Worm (Caenorhabditis elegans) whole organism, young adult: ENCODE measurements around the gene lron-1.

Source experiments
- B0019.2 ChIP-seq: fragments of 200-800 bp; sonication (Bioruptor generic); conservative IDR thresholded peaks from 2 replicates; pipeline ENCODE4 v1.3.6; 2022; ENCODE audit warnings: missing genetic modification reagents, missing genetic modification characterization, missing compliant biosample characterization
- B0261.1 ChIP-seq: sonication (generic microtip); optimal IDR thresholded peaks from 2 replicates; lab custom pipeline; 2016; ENCODE audit warnings: mild to moderate bottlenecking, missing genetic modification characterization, moderate library complexity, missing compliant biosample characterization
- B0336.3 ChIP-seq: fragments of 200-800 bp; sonication (Bioruptor generic); IDR thresholded peaks from 2 replicates; pipeline ENCODE4 v1.3.6; 2022; ENCODE audit warnings: missing genetic modification characterization, missing compliant biosample characterization
- F22D6.2 ChIP-seq: sonication (generic microtip); optimal IDR thresholded peaks from 2 replicates; lab custom pipeline; 2016; ENCODE audit warnings: mild to moderate bottlenecking, missing genetic modification characterization, missing compliant biosample characterization
- F37B4.10 ChIP-seq: fragments of 200-800 bp; sonication (Bioruptor generic); IDR thresholded peaks from 2 replicates; pipeline ENCODE4 v1.3.6; 2022; ENCODE audit warnings: missing genetic modification characterization, missing compliant biosample characterization
- F57C9.4 ChIP-seq: sonication (generic microtip); optimal IDR thresholded peaks from 2 replicates; lab custom pipeline; 2017; ENCODE audit warnings: mild to moderate bottlenecking, missing genetic modification characterization, missing compliant biosample characterization
- K11D2.4 ChIP-seq: fragments of 200-800 bp; sonication (Bioruptor generic); IDR thresholded peaks from 2 replicates; pipeline ENCODE4 v1.3.6; 2022; ENCODE audit warnings: missing genetic modification reagents, missing genetic modification characterization, missing compliant biosample characterization
- K12H6.12 ChIP-seq: fragments of 200-800 bp; sonication (Bioruptor generic); optimal IDR thresholded peaks from 2 replicates; lab custom pipeline; 2018; ENCODE audit warnings: mild to moderate bottlenecking, missing genetic modification characterization, missing compliant biosample characterization
- T07F8.4 ChIP-seq: sonication (generic microtip); optimal IDR thresholded peaks from 2 replicates; lab custom pipeline; 2016; ENCODE audit warnings: mild to moderate bottlenecking, missing genetic modification characterization, moderate library complexity, missing compliant biosample characterization
- T26A5.8 ChIP-seq: sonication (generic microtip); optimal IDR thresholded peaks from 2 replicates; lab custom pipeline; 2016; ENCODE audit warnings: missing genetic modification characterization, missing compliant biosample characterization
- ama-1 ChIP-seq, 3 experiments: fragments of 150-350 bp in 1 of 3; sonication (generic microtip) in 2 of 3; optimal IDR thresholded peaks; 2 replicates each; lab custom pipeline; 2014 to 2018; ENCODE audit warnings: missing biosample characterization in 2 of 3, missing genetic modification characterization in 2 of 3, missing genetic modification reagents in 2 of 3
- aptf-2 ChIP-seq: fragments of 200-800 bp; sonication (Bioruptor generic); conservative IDR thresholded peaks from 2 replicates; pipeline ENCODE4 v1.3.6; 2022; ENCODE audit warnings: missing genetic modification reagents, missing genetic modification characterization, missing compliant biosample characterization
- atf-7 ChIP-seq: sonication (generic microtip); optimal IDR thresholded peaks from 2 replicates; lab custom pipeline; 2017; ENCODE audit warnings: mild to moderate bottlenecking, missing genetic modification characterization, missing compliant biosample characterization
- attf-6 ChIP-seq: fragments of 200-800 bp; sonication (Bioruptor generic); IDR thresholded peaks from 2 replicates; pipeline ENCODE4 v1.3.6; 2022; ENCODE audit warnings: missing genetic modification reagents, missing genetic modification characterization, missing compliant biosample characterization
- bed-2 ChIP-seq: fragments of 200-800 bp; sonication (Bioruptor generic); IDR thresholded peaks from 2 replicates; pipeline ENCODE4 v1.3.6; 2022; ENCODE audit warnings: missing genetic modification reagents, missing genetic modification characterization, missing compliant biosample characterization
- cebp-1 ChIP-seq, 2 experiments: fragments of 200-800 bp in 1 of 2; sonication (Bioruptor generic) in 1 of 2; sonication (generic microtip) in 1 of 2; IDR thresholded peaks in 1 of 2; optimal IDR thresholded peaks in 1 of 2; 2 replicates each; pipeline versions ENCODE4 v1.3.6 to Lab custom; 2017 to 2022; ENCODE audit warnings: missing compliant biosample characterization in 2 of 2, missing genetic modification characterization in 2 of 2, mild to moderate bottlenecking in 1 of 2, missing genetic modification reagents in 1 of 2, moderate library complexity in 1 of 2
- cebp-2 ChIP-seq: fragments of 200-800 bp; sonication (Bioruptor generic); IDR thresholded peaks from 2 replicates; pipeline ENCODE4 v1.3.6; 2022; ENCODE audit warnings: missing genetic modification characterization, missing compliant biosample characterization
- ceh-40 ChIP-seq: fragments of 200-800 bp; sonication (Bioruptor generic); IDR thresholded peaks from 2 replicates; pipeline ENCODE4 v1.3.6; 2022; ENCODE audit warnings: missing genetic modification characterization, missing compliant biosample characterization
- ceh-79 ChIP-seq: sonication (generic microtip); optimal IDR thresholded peaks from 2 replicates; lab custom pipeline; 2017; ENCODE audit warnings: mild to moderate bottlenecking, missing genetic modification characterization, missing compliant biosample characterization
- dox-1 ChIP-seq: fragments of 200-800 bp; sonication (Bioruptor generic); IDR thresholded peaks from 2 replicates; pipeline ENCODE4 v1.3.6; 2022; ENCODE audit warnings: missing genetic modification reagents, missing genetic modification characterization, missing compliant biosample characterization
- efl-1 ChIP-seq: fragments of 150-350 bp; optimal IDR thresholded peaks from 2 replicates; lab custom pipeline; 2014; ENCODE audit warnings: missing biosample characterization, missing genetic modification reagents, missing genetic modification characterization
- egrh-3 ChIP-seq: fragments of 200-800 bp; sonication (Bioruptor generic); IDR thresholded peaks from 2 replicates; pipeline ENCODE4 v1.3.6; 2022; ENCODE audit warnings: missing genetic modification reagents, missing genetic modification characterization, missing compliant biosample characterization
- fkh-3 ChIP-seq: sonication (generic microtip); optimal IDR thresholded peaks from 2 replicates; lab custom pipeline; 2016; ENCODE audit warnings: mild to moderate bottlenecking, missing genetic modification characterization, missing compliant biosample characterization
- gei-17 ChIP-seq: fragments of 200-800 bp; sonication (Bioruptor generic); optimal IDR thresholded peaks from 2 replicates; lab custom pipeline; 2018; ENCODE audit warnings: mild to moderate bottlenecking, missing genetic modification characterization, missing compliant biosample characterization
- hlh-12 ChIP-seq: sonication (generic microtip); optimal IDR thresholded peaks from 2 replicates; lab custom pipeline; 2016; ENCODE audit warnings: missing genetic modification characterization, missing compliant biosample characterization
- hsf-1 ChIP-seq: fragments of 200-800 bp; sonication (Bioruptor generic); IDR thresholded peaks from 2 replicates; pipeline ENCODE4 v1.3.6; 2022; ENCODE audit warnings: missing genetic modification reagents, missing genetic modification characterization, missing compliant biosample characterization
- lag-1 ChIP-seq: fragments of 200-800 bp; sonication (Bioruptor generic); IDR thresholded peaks from 2 replicates; pipeline ENCODE4 v1.3.6; 2022; ENCODE audit warnings: missing genetic modification reagents, missing genetic modification characterization, missing compliant biosample characterization
- lin-35 ChIP-seq, 3 experiments: fragments of 150-350 bp in 2 of 3; sonication (generic microtip) in 1 of 3; optimal IDR thresholded peaks; 2 replicates each; lab custom pipeline; 2014 to 2018; ENCODE audit warnings: missing biosample characterization in 3 of 3, missing genetic modification characterization in 3 of 3, missing genetic modification reagents in 3 of 3
- lin-54 ChIP-seq: fragments of 200-800 bp; sonication (Bioruptor generic); optimal IDR thresholded peaks from 2 replicates; lab custom pipeline; 2018; ENCODE audit warnings: mild to moderate bottlenecking, missing genetic modification characterization, missing compliant biosample characterization
- lsl-1 ChIP-seq: fragments of 200-800 bp; sonication (Bioruptor generic); optimal IDR thresholded peaks from 2 replicates; lab custom pipeline; 2018; ENCODE audit warnings: mild to moderate bottlenecking, missing genetic modification characterization, moderate library complexity, missing compliant biosample characterization
- madf-10 ChIP-seq: sonication (generic microtip); optimal IDR thresholded peaks from 2 replicates; lab custom pipeline; 2016; ENCODE audit warnings: mild to moderate bottlenecking, missing genetic modification characterization, missing compliant biosample characterization
- madf-3 ChIP-seq: fragments of 200-800 bp; sonication (Bioruptor generic); IDR thresholded peaks from 2 replicates; pipeline ENCODE4 v1.3.6; 2022; ENCODE audit warnings: missing genetic modification reagents, missing genetic modification characterization, missing compliant biosample characterization
- mcd-1 ChIP-seq: fragments of 200-800 bp; sonication (Bioruptor generic); IDR thresholded peaks from 2 replicates; pipeline ENCODE4 v1.3.6; 2022; ENCODE audit warnings: missing genetic modification reagents, missing genetic modification characterization, missing compliant biosample characterization
- mxl-1 ChIP-seq: sonication (generic microtip); optimal IDR thresholded peaks from 2 replicates; lab custom pipeline; 2016; ENCODE audit warnings: missing genetic modification characterization, missing compliant biosample characterization
- nfya-1 ChIP-seq: sonication (generic microtip); optimal IDR thresholded peaks from 2 replicates; lab custom pipeline; 2017; ENCODE audit warnings: antibody characterized with exemption, missing compliant biosample characterization, missing genetic modification characterization, borderline replicate concordance; ENCODE audit not compliant: insufficient read depth
- nhr-27 ChIP-seq: fragments of 200-800 bp; sonication (Bioruptor generic); optimal IDR thresholded peaks from 2 replicates; lab custom pipeline; 2018; ENCODE audit warnings: mild to moderate bottlenecking, missing genetic modification characterization, moderate library complexity, missing compliant biosample characterization
- sdz-38 ChIP-seq: sonication (generic microtip); optimal IDR thresholded peaks from 2 replicates; lab custom pipeline; 2016; ENCODE audit warnings: missing genotype, missing genetic modification characterization, missing compliant biosample characterization
- snpc-1.1 ChIP-seq: sonication (generic microtip); optimal IDR thresholded peaks from 2 replicates; lab custom pipeline; 2017; ENCODE audit warnings: missing genetic modification characterization, mild to moderate bottlenecking, missing compliant biosample characterization, antibody characterized with exemption, moderate library complexity, missing genotype, missing genetic modification reagents; ENCODE audit not compliant: insufficient read depth
- snpc-1.3 ChIP-seq: sonication (generic microtip); optimal IDR thresholded peaks from 2 replicates; lab custom pipeline; 2017; ENCODE audit warnings: missing genetic modification characterization, mild to moderate bottlenecking, missing compliant biosample characterization, antibody characterized with exemption, moderate library complexity, missing genotype, missing genetic modification reagents; ENCODE audit not compliant: insufficient read depth
- snpc-4 ChIP-seq, 5 experiments: fragments of 150-350 bp in 1 of 5; sonication (generic microtip) in 4 of 5; optimal IDR thresholded peaks; 2 replicates each; lab custom pipeline; 2014 to 2018; ENCODE audit warnings: missing genetic modification characterization in 5 of 5, missing biosample characterization in 3 of 5, antibody characterized with exemption in 2 of 5, mild to moderate bottlenecking in 2 of 5, missing compliant biosample characterization in 2 of 5, missing genotype in 2 of 5, moderate library complexity in 2 of 5, missing genetic modification reagents in 1 of 5
- somi-1 ChIP-seq: fragments of 200-800 bp; sonication (Bioruptor generic); optimal IDR thresholded peaks from 2 replicates; lab custom pipeline; 2018; ENCODE audit warnings: mild to moderate bottlenecking, missing genetic modification characterization, missing compliant biosample characterization
- tbx-9 ChIP-seq: sonication (generic microtip); optimal IDR thresholded peaks from 2 replicates; lab custom pipeline; 2016; ENCODE audit warnings: borderline replicate concordance, missing genetic modification characterization, inconsistent platforms, missing compliant biosample characterization
- tlf-1 ChIP-seq: fragments of 200-800 bp; sonication (Bioruptor generic); optimal IDR thresholded peaks from 2 replicates; lab custom pipeline; 2018; ENCODE audit warnings: mild to moderate bottlenecking, missing genetic modification characterization, missing compliant biosample characterization
- unc-130 ChIP-seq: sonication (generic microtip); optimal IDR thresholded peaks from 2 replicates; lab custom pipeline; 2016; ENCODE audit warnings: missing genetic modification reagents, missing genetic modification characterization, missing compliant biosample characterization
- unc-62 ChIP-seq: fragments of 150-350 bp; optimal IDR thresholded peaks from 2 replicates; lab custom pipeline; 2014; ENCODE audit warnings: missing biosample characterization, missing genetic modification reagents, missing genetic modification characterization
- ztf-22 ChIP-seq: fragments of 200-800 bp; sonication (Bioruptor generic); optimal IDR thresholded peaks from 2 replicates; lab custom pipeline; 2018; ENCODE audit warnings: mild to moderate bottlenecking, missing genetic modification characterization, moderate library complexity, missing compliant biosample characterization
- ztf-25 ChIP-seq: fragments of 200-800 bp; sonication (Bioruptor generic); IDR thresholded peaks from 2 replicates; pipeline ENCODE4 v1.3.6; 2022; ENCODE audit warnings: missing genetic modification reagents, missing genetic modification characterization, missing compliant biosample characterization
- ztf-26 ChIP-seq: sonication (generic microtip); optimal IDR thresholded peaks from 2 replicates; lab custom pipeline; 2017; ENCODE audit warnings: missing genetic modification characterization, missing compliant biosample characterization

Gene lron-1

DNA sequence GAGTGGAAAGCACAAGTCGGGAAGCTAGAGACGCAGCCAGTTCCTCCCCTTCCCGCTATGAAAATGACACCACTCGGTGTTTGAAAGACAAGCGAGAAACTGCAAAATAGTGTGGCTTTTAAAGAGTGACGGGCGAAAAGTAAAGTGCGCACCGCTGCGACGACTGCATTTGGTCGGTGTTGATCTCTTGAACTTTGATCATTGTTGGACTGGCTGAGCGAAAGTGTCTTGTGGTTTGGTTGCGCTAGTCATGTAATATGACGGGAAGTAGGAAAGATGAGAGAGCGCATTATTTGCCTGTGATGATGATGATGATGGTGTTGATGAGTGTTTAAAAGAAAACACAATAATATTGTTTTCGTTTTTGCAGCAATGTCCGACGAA, 12.2 kb upstream of the lron-1 start (continued):
- no peak for TF ChIP-seq F37B4.10 (GFP tag; lab: Robert Waterston, UW)
- TF ChIP-seq T07F8.4 (tag; lab: Kevin White, UChicago) = no peak
- peak; percentile 78 for TF ChIP-seq K11D2.4
- TF ChIP-seq ceh-40 (GFP tag; lab: Robert Waterston, UW) = no peak
- TF ChIP-seq cebp-2 (GFP tag; lab: Robert Waterston, UW) = no peak
- TF ChIP-seq F57C9.4 (tag; lab: Kevin White, UChicago) = no peak
- no peak for TF ChIP-seq efl-1 (GFP tag; lab: Kevin White, UChicago)
- TF ChIP-seq bed-2 (GFP tag; lab: Robert Waterston, UW) = no peak
- TF ChIP-seq tbx-9 (tag; lab: Kevin White, UChicago) = no peak
- TF ChIP-seq snpc-1.1 (tag; lab: Kevin White, UChicago) = no peak
- no peak for TF ChIP-seq aptf-2 (GFP tag; lab: Robert Waterston, UW)
- no peak for TF ChIP-seq madf-3 (GFP tag; lab: Robert Waterston, UW)
- TF ChIP-seq attf-6 (GFP tag; lab: Robert Waterston, UW) = no peak
- TF ChIP-seq B0336.3 (GFP tag; lab: Robert Waterston, UW) = 0 out of 2 replicates have a peak, but pooled peaks have one; percentile 66
- TF ChIP-seq lin-35 (GFP tag; optimal IDR thresholded peaks at IDR 0.05; lab: Kevin White, UChicago) = no peak
- TF ChIP-seq ama-1 (optimal IDR thresholded peaks at IDR 0.05; lab: Kevin White, UChicago) = no peak
- TF ChIP-seq ama-1 (GFP tag; optimal IDR thresholded peaks at IDR 0.05; lab: Kevin White, UChicago) = no peak
- TF ChIP-seq snpc-4 (GFP tag; optimal IDR thresholded peaks at IDR 0.05; lab: Kevin White, UChicago) = no peak
- peak; percentile 49 to 61 (median 55) for TF ChIP-seq snpc-4 (tag; optimal IDR thresholded peaks at IDR 0.05; lab: Kevin White, UChicago)
- TF ChIP-seq gei-17 = peak; percentile 67
- TF ChIP-seq fkh-3 (tag; lab: Kevin White, UChicago) = no peak
- peak; percentile 68 for TF ChIP-seq K12H6.12 (tag; lab: Kevin White, UChicago)
- TF ChIP-seq mxl-1 (tag; lab: Kevin White, UChicago) = no peak
- no peak for TF ChIP-seq hlh-12 (tag; lab: Kevin White, UChicago)
- peak; percentile 66 for TF ChIP-seq tlf-1
- no peak for TF ChIP-seq sdz-38
- TF ChIP-seq atf-7 (tag; lab: Kevin White, UChicago) = peak; percentile 92
- TF ChIP-seq dox-1 (GFP tag; lab: Robert Waterston, UW) = peak; percentile 58
- TF ChIP-seq cebp-1 (GFP tag; IDR thresholded peaks at IDR 0.05; lab: Robert Waterston, UW) = peak; percentile 48; the same call in 1 of the 2 replicates
- peak; percentile 90 for TF ChIP-seq cebp-1 (tag; optimal IDR thresholded peaks at IDR 0.05; lab: Kevin White, UChicago)
- TF ChIP-seq ceh-79 = no peak
- peak; percentile 84 for TF ChIP-seq madf-10 (tag; lab: Kevin White, UChicago)
- TF ChIP-seq lin-54 (GFP tag; lab: Kevin White, UChicago) = peak; percentile 43
- no peak for TF ChIP-seq lag-1 (GFP tag; lab: Robert Waterston, UW)
- no peak for TF ChIP-seq nfya-1 (tag; lab: Kevin White, UChicago)
- peak; percentile 49 for TF ChIP-seq somi-1 (GFP tag; lab: Kevin White, UChicago)
- no peak for TF ChIP-seq B0019.2 (GFP tag; lab: Robert Waterston, UW)
- peak; percentile 70 for TF ChIP-seq unc-62
- no peak for TF ChIP-seq lsl-1
- no peak for TF ChIP-seq ztf-25
- no peak for TF ChIP-seq hsf-1 (GFP tag; lab: Robert Waterston, UW)
- TF ChIP-seq nhr-27 (tag; lab: Kevin White, UChicago) = no peak
- TF ChIP-seq snpc-1.3 (tag; lab: Kevin White, UChicago) = no peak
- TF ChIP-seq mcd-1 (GFP tag; lab: Robert Waterston, UW) = peak; percentile 52
- no peak for TF ChIP-seq unc-130 (GFP tag; lab: Kevin White, UChicago)
- TF ChIP-seq B0261.1 (tag; lab: Kevin White, UChicago) = no peak
- TF ChIP-seq ztf-26 (tag; lab: Kevin White, UChicago) = peak; percentile 69
- peak; percentile 14 for TF ChIP-seq ztf-22
- no peak for TF ChIP-seq T26A5.8 (tag; lab: Kevin White, UChicago)
- TF ChIP-seq F22D6.2 (tag; lab: Kevin White, UChicago) = peak; percentile 32
- TF ChIP-seq egrh-3 (GFP tag; lab: Robert Waterston, UW) = no peak
